Worm (Caenorhabditis elegans) whole organism, L3 larva: Measurements from ENCODE around the gene oac-8.

Experiments used
- R02D3.7 ChIP-seq: fragments of 150-350 bp; optimal IDR thresholded peaks from 2 replicates; lab custom pipeline; 2014; ENCODE audit warnings: missing biosample characterization, missing genetic modification characterization
- ZK546.5 ChIP-seq: sonication (generic microtip); optimal IDR thresholded peaks from 2 replicates; lab custom pipeline; 2017; ENCODE audit warnings: missing biosample characterization, missing genetic modification characterization
- aly-2 ChIP-seq: fragments of 150-350 bp; optimal IDR thresholded peaks from 2 replicates; lab custom pipeline; 2014; ENCODE audit warnings: missing biosample characterization, missing genetic modification characterization
- ceh-16 ChIP-seq: sonication (generic microtip); optimal IDR thresholded peaks from 2 replicates; lab custom pipeline; 2017; ENCODE audit warnings: missing biosample characterization, missing genetic modification characterization
- ceh-28 ChIP-seq: fragments of 150-350 bp; optimal IDR thresholded peaks from 2 replicates; lab custom pipeline; 2014; ENCODE audit warnings: missing biosample characterization, missing genetic modification reagents, missing genetic modification characterization
- ceh-82 ChIP-seq: fragments of 150-350 bp; optimal IDR thresholded peaks from 2 replicates; lab custom pipeline; 2014; ENCODE audit warnings: missing biosample characterization, missing genetic modification characterization
- daf-12 ChIP-seq: fragments of 150-350 bp; optimal IDR thresholded peaks from 2 replicates; lab custom pipeline; 2014; ENCODE audit warnings: missing biosample characterization, missing genetic modification reagents, missing genetic modification characterization
- egl-27 ChIP-seq: sonication (generic microtip); optimal IDR thresholded peaks from 4 replicates; lab custom pipeline; 2017; ENCODE audit warnings: missing biosample characterization, missing genetic modification reagents, missing genetic modification characterization
- elt-1 ChIP-seq: fragments of 150-350 bp; optimal IDR thresholded peaks from 2 replicates; lab custom pipeline; 2014; ENCODE audit warnings: missing biosample characterization, missing genetic modification characterization
- elt-3 ChIP-seq, 3 experiments: fragments of 150-350 bp in 1 of 3; sonication (generic microtip) in 2 of 3; optimal IDR thresholded peaks; 2 replicates in 2 of 3; 4 replicates in 1 of 3; lab custom pipeline; 2014 to 2017; ENCODE audit warnings: missing biosample characterization in 3 of 3, missing genetic modification characterization in 3 of 3
- eor-1 ChIP-seq, 2 experiments: fragments of 150-350 bp; optimal IDR thresholded peaks; 2 replicates each; lab custom pipeline; 2014 to 2018; ENCODE audit warnings: missing biosample characterization in 2 of 2, missing genetic modification characterization in 2 of 2
- fkh-10 ChIP-seq: sonication (generic microtip); optimal IDR thresholded peaks from 2 replicates; lab custom pipeline; 2017; ENCODE audit warnings: missing biosample characterization, missing genetic modification reagents, missing genetic modification characterization
- fkh-2 ChIP-seq: fragments of 150-350 bp; optimal IDR thresholded peaks from 2 replicates; lab custom pipeline; 2014; ENCODE audit warnings: missing biosample characterization, missing genetic modification reagents, missing genetic modification characterization
- fos-1 ChIP-seq: fragments of 150-350 bp; optimal IDR thresholded peaks from 2 replicates; lab custom pipeline; 2014; ENCODE audit warnings: missing biosample characterization, missing genetic modification characterization
- lin-15B ChIP-seq: fragments of 150-350 bp; optimal IDR thresholded peaks from 2 replicates; lab custom pipeline; 2014; ENCODE audit warnings: missing biosample characterization, missing genetic modification characterization
- lin-39 ChIP-seq: fragments of 150-350 bp; optimal IDR thresholded peaks from 2 replicates; lab custom pipeline; 2018; ENCODE audit warnings: missing biosample characterization, missing genetic modification reagents, missing genetic modification characterization
- lsy-12 ChIP-seq: sonication (generic microtip); optimal IDR thresholded peaks from 2 replicates; lab custom pipeline; 2016; ENCODE audit warnings: mild to moderate bottlenecking, missing genetic modification characterization, missing compliant biosample characterization
- mdl-1 ChIP-seq: fragments of 150-350 bp; optimal IDR thresholded peaks from 2 replicates; lab custom pipeline; 2014; ENCODE audit warnings: missing biosample characterization, missing genetic modification characterization
- mml-1 ChIP-seq: fragments of 150-350 bp; sonication (generic microtip); optimal IDR thresholded peaks from 3 replicates; lab custom pipeline; 2014; ENCODE audit warnings: missing biosample characterization, missing genetic modification characterization
- nfya-1 ChIP-seq: sonication (generic microtip); optimal IDR thresholded peaks from 2 replicates; lab custom pipeline; 2017; ENCODE audit warnings: missing genetic modification characterization, mild to moderate bottlenecking, missing compliant biosample characterization, antibody characterized with exemption, moderate library complexity; ENCODE audit not compliant: insufficient read depth
- nhr-23 ChIP-seq: fragments of 150-350 bp; optimal IDR thresholded peaks from 2 replicates; lab custom pipeline; 2014; ENCODE audit warnings: missing biosample characterization, missing genetic modification reagents, missing genetic modification characterization
- nhr-237 ChIP-seq: fragments of 150-350 bp; optimal IDR thresholded peaks from 2 replicates; lab custom pipeline; 2014; ENCODE audit warnings: missing biosample characterization, missing genetic modification characterization
- nhr-25 ChIP-seq: sonication (generic microtip); optimal IDR thresholded peaks from 2 replicates; lab custom pipeline; 2017; ENCODE audit warnings: missing biosample characterization, missing genetic modification characterization
- nhr-67 ChIP-seq: fragments of 150-350 bp; optimal IDR thresholded peaks from 2 replicates; lab custom pipeline; 2014; ENCODE audit warnings: missing biosample characterization, missing genetic modification characterization
- nhr-76 ChIP-seq: fragments of 150-350 bp; sonication (generic microtip); optimal IDR thresholded peaks from 5 replicates; lab custom pipeline; 2014; ENCODE audit warnings: missing biosample characterization, missing genetic modification characterization
- pqm-1 ChIP-seq: fragments of 150-350 bp; optimal IDR thresholded peaks from 2 replicates; lab custom pipeline; 2017; ENCODE audit warnings: missing biosample characterization, missing genetic modification characterization, inconsistent platforms
- sea-2 ChIP-seq: fragments of 150-350 bp; sonication (generic microtip); optimal IDR thresholded peaks from 4 replicates; lab custom pipeline; 2014; ENCODE audit warnings: missing biosample characterization, missing genetic modification reagents, missing genetic modification characterization
- snpc-4 ChIP-seq: fragments of 150-350 bp; optimal IDR thresholded peaks from 2 replicates; lab custom pipeline; 2014; ENCODE audit warnings: missing biosample characterization, missing genetic modification characterization
- tbx-2 ChIP-seq: sonication (generic microtip); optimal IDR thresholded peaks from 2 replicates; lab custom pipeline; 2016; ENCODE audit warnings: mild to moderate bottlenecking, missing genetic modification characterization, missing compliant biosample characterization
- zag-1 ChIP-seq: fragments of 150-350 bp; optimal IDR thresholded peaks from 2 replicates; lab custom pipeline; 2014; ENCODE audit warnings: missing biosample characterization, missing genetic modification characterization
- ztf-11 ChIP-seq: fragments of 150-350 bp; optimal IDR thresholded peaks from 2 replicates; lab custom pipeline; 2014; ENCODE audit warnings: missing biosample characterization, missing genetic modification characterization
- ztf-4 ChIP-seq: fragments of 150-350 bp; optimal IDR thresholded peaks from 2 replicates; lab custom pipeline; 2014; ENCODE audit warnings: missing biosample characterization, missing genetic modification characterization

Gene oac-8

ce11 chrIV:10577600-10577999 lies 6.7 kb upstream of the oac-8 start:
- TF ChIP-seq ztf-4 (tag; lab: Kevin White, UChicago) (no peak), ceh-28 (no peak), fkh-2 (no peak), elt-1 (tag; lab: Kevin White, UChicago) (no peak), lsy-12 (tag; lab: Kevin White, UChicago) (no peak)
- TF ChIP-seq, all 47 proteins: peak for 0

DNA sequence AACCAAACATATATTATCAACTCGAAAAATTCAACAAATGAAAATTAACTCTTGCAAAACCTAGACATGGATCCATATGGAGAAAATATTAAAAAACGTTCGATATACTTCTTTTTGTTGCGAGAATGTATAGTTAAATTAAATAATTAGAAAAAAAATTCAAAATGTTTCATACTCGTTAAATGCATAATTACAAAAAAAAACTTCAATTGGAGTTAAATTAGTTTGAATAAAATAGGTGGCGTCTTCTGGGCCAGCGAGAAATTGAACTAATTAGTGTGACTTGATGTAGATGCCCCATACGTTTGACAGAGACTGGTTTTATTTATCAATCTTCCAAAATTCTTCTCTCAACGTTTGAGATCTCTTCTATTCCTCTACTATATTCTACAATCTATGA lies 6.0 kb upstream of the oac-8 start, which contains the start of gene lgc-43:
lgc-43 (plus strand) TSS at position 301 of the 400 bp plus-strand sequence.
- TF ChIP-seq nhr-76 (tag; lab: Kevin White, UChicago) (peak; percentile 67), mml-1 (tag; lab: Kevin White, UChicago) (no peak)

DNA sequence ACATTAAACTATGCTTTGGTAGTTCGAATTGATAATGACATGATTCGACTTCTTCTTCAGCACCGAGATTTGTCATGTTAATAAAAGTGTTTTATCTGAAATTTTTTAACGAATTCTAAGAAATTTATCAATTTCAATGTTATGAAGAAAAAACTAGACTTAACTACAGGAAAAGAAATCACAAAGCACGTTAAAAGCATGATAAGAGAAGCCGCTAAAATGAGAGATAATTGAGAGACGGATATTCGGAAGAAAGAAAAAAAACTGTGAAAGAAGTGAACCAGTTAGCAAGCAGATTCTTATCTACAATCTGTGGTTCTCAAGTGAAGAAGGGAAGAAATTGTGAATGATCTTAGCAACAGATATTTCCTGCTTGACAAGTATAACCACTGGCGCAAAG lies 4.7 kb downstream of the oac-8 start, which contains the start of gene C43F9.4:
C43F9.4 (minus strand) TSS at position 101 of the 400 bp plus-strand sequence.
- TF ChIP-seq nhr-76 (tag; lab: Kevin White, UChicago): no peak
- no peak for TF ChIP-seq fos-1 (tag; lab: Kevin White, UChicago)
- TF ChIP-seq elt-1 (tag; lab: Kevin White, UChicago): no peak
- TF ChIP-seq ceh-28: no peak
- no peak for TF ChIP-seq fkh-2
- no peak for TF ChIP-seq snpc-4
- no peak for TF ChIP-seq sea-2 (GFP tag; lab: Kevin White, UChicago)
- no peak for TF ChIP-seq ztf-4 (tag; lab: Kevin White, UChicago)
- no peak for TF ChIP-seq ceh-82 (tag; lab: Kevin White, UChicago)
- no peak for TF ChIP-seq nhr-23 (tag; lab: Kevin White, UChicago)
- TF ChIP-seq pqm-1 (tag; lab: Kevin White, UChicago): no peak
- TF ChIP-seq aly-2 (tag; lab: Kevin White, UChicago): no peak
- TF ChIP-seq nhr-67 (tag; lab: Kevin White, UChicago): no peak
- no peak for TF ChIP-seq mdl-1 (tag; lab: Kevin White, UChicago)
- no peak for TF ChIP-seq egl-27 (tag; lab: Kevin White, UChicago)
- no peak for TF ChIP-seq ztf-11 (tag; lab: Kevin White, UChicago)
- TF ChIP-seq nhr-237 (tag; lab: Kevin White, UChicago): no peak
- TF ChIP-seq fkh-10 (GFP tag; lab: Kevin White, UChicago): no peak
- no peak for TF ChIP-seq ZK546.5 (tag; lab: Kevin White, UChicago)
- no peak for TF ChIP-seq R02D3.7 (tag; lab: Kevin White, UChicago)
- TF ChIP-seq, all 47 proteins: peak for 0

DNA sequence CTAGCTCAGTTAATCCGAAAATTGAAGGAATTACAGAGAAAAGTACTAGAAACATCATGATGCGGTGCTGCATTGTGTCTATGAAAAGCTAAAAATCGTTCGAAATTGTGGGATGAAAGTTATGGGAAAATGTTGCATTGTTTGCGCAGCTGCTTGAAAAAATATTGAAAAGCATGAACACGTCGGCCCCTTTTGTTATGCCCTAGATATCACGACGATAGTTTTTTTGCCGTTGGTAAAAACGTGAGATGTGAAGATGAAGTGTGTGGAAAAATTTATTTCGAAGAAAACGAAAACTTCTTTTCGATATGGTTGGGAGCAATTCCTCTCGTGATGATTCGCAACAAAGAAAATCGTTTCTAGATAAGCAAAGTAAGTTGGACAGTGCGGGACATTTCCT lies 6.3 kb downstream of the oac-8 start, which contains the start of the genes C43F9.5 and nkb-2:
C43F9.5 (minus strand) TSS at position 101 of the 400 bp plus-strand sequence.
nkb-2 (plus strand) TSS at position 277 of the 400 bp plus-strand sequence.
- TF ChIP-seq elt-1 (tag; lab: Kevin White, UChicago) (no peak), ztf-11 (tag; lab: Kevin White, UChicago) (no peak), R02D3.7 (tag; lab: Kevin White, UChicago) (no peak), lin-39 (tag; lab: Kevin White, UChicago) (no peak), aly-2 (tag; lab: Kevin White, UChicago) (no peak), fkh-10 (GFP tag; lab: Kevin White, UChicago) (no peak), eor-1 (tag; optimal IDR thresholded peaks at IDR 0.05; lab: Kevin White, UChicago) (no peak), nfya-1 (tag; lab: Kevin White, UChicago) (no peak)

- TF ChIP-seq elt-3 (tag; optimal IDR thresholded peaks at IDR 0.05; lab: Kevin White, UChicago) (no peak), daf-12 (tag; lab: Kevin White, UChicago) (no peak), fkh-10 (GFP tag; lab: Kevin White, UChicago) (no peak), ceh-16 (no peak), zag-1 (tag; lab: Kevin White, UChicago) (no peak), tbx-2 (tag; lab: Kevin White, UChicago) (no peak), R02D3.7 (tag; lab: Kevin White, UChicago) (no peak), nhr-25 (tag; lab: Kevin White, UChicago) (no peak), lin-15B (tag; lab: Kevin White, UChicago) (no peak)
- TF ChIP-seq, all 47 proteins: peak for 0
Observed at ce11 chrIV:10593570-10593969, 9.2 kb downstream of the oac-8 start, which contains the start of gene C43F9.7. Gene C43F9.7, minus strand, starts transcription at chrIV:10593670.
